Worm (Caenorhabditis elegans) whole organism, L3 larva: ENCODE results near the gene Y75B8A.31.

Source experiments
- elt-3 ChIP-seq, 3 experiments: fragments of 150-350 bp in 1 of 3; sonication (generic microtip) in 2 of 3; optimal IDR thresholded peaks; 2 replicates in 2 of 3; 4 replicates in 1 of 3; lab custom pipeline; 2014 to 2017; ENCODE audit warnings: missing biosample characterization in 3 of 3, missing genetic modification characterization in 3 of 3
- pha-4 ChIP-seq: fragments of 150-350 bp; optimal IDR thresholded peaks from 2 replicates; lab custom pipeline; 2014; ENCODE audit warnings: missing biosample characterization, missing genetic modification reagents, missing genetic modification characterization
- snpc-4 ChIP-seq: fragments of 150-350 bp; optimal IDR thresholded peaks from 2 replicates; lab custom pipeline; 2014; ENCODE audit warnings: missing biosample characterization, missing genetic modification characterization
- unc-62 ChIP-seq: fragments of 150-350 bp; sonication (generic microtip); optimal IDR thresholded peaks from 4 replicates; lab custom pipeline; 2014; ENCODE audit warnings: missing biosample characterization, missing genetic modification reagents, missing genetic modification characterization
- ztf-11 ChIP-seq: fragments of 150-350 bp; optimal IDR thresholded peaks from 2 replicates; lab custom pipeline; 2014; ENCODE audit warnings: missing biosample characterization, missing genetic modification characterization

ce11 chrIII:12388106-12388505 is 36.7 kb downstream of the Y75B8A.31 start:
- no peak for TF ChIP-seq elt-3 (tag; optimal IDR thresholded peaks at IDR 0.05; lab: Kevin White, UChicago)
- no peak for TF ChIP-seq ztf-11 (tag; lab: Kevin White, UChicago)
- TF ChIP-seq unc-62 (GFP tag; lab: Kevin White, UChicago), result no peak
- TF ChIP-seq snpc-4 (tag; lab: Kevin White, UChicago), result no peak
- no peak for TF ChIP-seq pha-4 (tag; lab: Kevin White, UChicago)
